Worm (Caenorhabditis elegans) whole organism, L2 larva: Measurements from ENCODE around the gene eak-4.

ENCODE experiments used
- lin-39 ChIP-seq: fragments of 150-350 bp; optimal IDR thresholded peaks from 2 replicates; lab custom pipeline; 2014; ENCODE audit warnings: missing biosample characterization, missing genetic modification reagents, missing genetic modification characterization
- mbf-1 ChIP-seq: sonication (generic microtip); optimal IDR thresholded peaks from 2 replicates; lab custom pipeline; 2017; ENCODE audit warnings: missing biosample characterization, missing genetic modification characterization
- nhr-11 ChIP-seq: fragments of 150-350 bp; optimal IDR thresholded peaks from 2 replicates; lab custom pipeline; 2014; ENCODE audit warnings: missing biosample characterization, missing genetic modification characterization
- nhr-129 ChIP-seq: fragments of 150-350 bp; optimal IDR thresholded peaks from 2 replicates; lab custom pipeline; 2014; ENCODE audit warnings: missing biosample characterization, missing genetic modification characterization
- nhr-237 ChIP-seq: fragments of 150-350 bp; optimal IDR thresholded peaks from 2 replicates; lab custom pipeline; 2014; ENCODE audit warnings: missing biosample characterization, missing genetic modification characterization
- sem-4 ChIP-seq: fragments of 150-350 bp; optimal IDR thresholded peaks from 2 replicates; lab custom pipeline; 2014; ENCODE audit warnings: missing biosample characterization, missing genetic modification reagents, missing genetic modification characterization
- skn-1 ChIP-seq: sonication (generic microtip); optimal IDR thresholded peaks from 2 replicates; lab custom pipeline; 2017; ENCODE audit warnings: missing biosample characterization, missing genetic modification characterization
- unc-39 ChIP-seq: fragments of 150-350 bp; optimal IDR thresholded peaks from 2 replicates; lab custom pipeline; 2014; ENCODE audit warnings: missing biosample characterization, missing genetic modification characterization
- unc-62 ChIP-seq: fragments of 150-350 bp; optimal IDR thresholded peaks from 2 replicates; lab custom pipeline; 2014; ENCODE audit warnings: missing biosample characterization, missing genetic modification reagents, missing genetic modification characterization

DNA sequence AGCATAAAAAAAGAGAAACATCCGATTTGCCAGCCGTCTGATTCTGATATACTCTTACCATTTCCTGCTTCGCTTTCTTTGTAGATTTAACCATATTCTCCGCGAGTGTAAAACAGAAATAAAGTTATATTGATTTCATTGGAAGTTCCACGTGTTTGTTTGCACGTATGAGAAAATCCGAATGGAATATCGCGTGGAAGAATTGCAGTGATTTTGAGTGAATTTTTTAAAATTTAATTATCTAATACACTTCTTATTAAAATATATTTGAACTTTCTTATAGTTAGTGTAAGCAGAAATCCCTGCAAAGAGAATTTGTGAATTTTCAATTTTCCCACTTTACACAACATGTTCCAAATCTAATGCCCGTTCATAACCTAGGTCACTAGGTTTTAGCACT, 5.7 kb upstream of the eak-4 start, which contains the start of gene F53B2.5:
- TF ChIP-seq sem-4 (tag; lab: Kevin White, UChicago) (no peak), mbf-1 (tag; lab: Kevin White, UChicago) (no peak), nhr-129 (no peak), lin-39 (tag; lab: Kevin White, UChicago) (no peak), unc-39 (tag; lab: Kevin White, UChicago) (no peak), skn-1 (tag; lab: Kevin White, UChicago) (no peak), nhr-11 (tag; lab: Kevin White, UChicago) (no peak), unc-62 (GFP tag; lab: Kevin White, UChicago) (no peak), nhr-237 (tag; lab: Kevin White, UChicago) (no peak)
